Worm (Caenorhabditis elegans): Measurements from ENCODE around the gene T13F2.4.
"Not testable (repeated sequence)": the region's sequence is repeated elsewhere in the genome, so short reads cannot be mapped to it uniquely, and the experiment has no call there.

DNA sequence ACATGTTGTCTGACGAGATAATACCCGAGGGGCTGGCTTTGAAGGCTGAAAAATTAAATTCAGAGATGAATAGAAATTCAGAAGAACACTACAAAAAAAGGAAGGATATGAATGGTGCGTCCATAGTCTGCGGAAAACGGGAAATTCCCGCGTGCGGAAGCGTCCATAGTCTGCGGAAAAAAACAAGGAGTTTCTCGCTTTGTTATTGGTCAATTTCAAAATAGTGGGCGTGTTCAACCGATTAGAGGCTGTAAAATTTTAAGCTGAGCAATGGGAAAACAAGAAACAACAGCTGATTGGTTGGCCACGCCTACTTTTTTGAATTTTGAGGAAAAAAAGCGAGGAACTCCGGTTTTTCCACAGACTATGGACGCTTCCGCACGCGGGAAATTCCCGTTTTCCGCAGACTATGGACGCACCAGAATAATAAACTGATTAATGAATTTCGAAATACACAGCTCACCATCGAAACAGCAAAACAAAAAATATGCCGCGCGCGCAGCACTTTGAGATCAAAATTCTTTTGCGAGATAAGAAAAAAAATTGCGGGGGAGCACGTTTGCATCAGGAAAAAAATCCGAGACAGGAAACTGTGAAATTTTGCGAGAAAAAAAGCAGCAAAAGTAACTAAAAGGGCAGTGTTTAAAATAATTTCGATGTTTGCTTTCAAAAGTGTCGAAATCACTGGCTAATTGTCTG is 48.6 kb upstream of the T13F2.4 start, which contains the start of gene gln-6:
- TF ChIP-seq pag-3 (tag; optimal IDR thresholded peaks at IDR 0.05; ENCODE audit: borderline replicate concordance); npax-4 (tag; optimal IDR thresholded peaks at IDR 0.05); nhr-232 (tag; optimal IDR thresholded peaks at IDR 0.05): not testable (repeated sequence)
